Worm (Caenorhabditis elegans): Measurements from ENCODE around the gene C34F6.1.

DNA sequence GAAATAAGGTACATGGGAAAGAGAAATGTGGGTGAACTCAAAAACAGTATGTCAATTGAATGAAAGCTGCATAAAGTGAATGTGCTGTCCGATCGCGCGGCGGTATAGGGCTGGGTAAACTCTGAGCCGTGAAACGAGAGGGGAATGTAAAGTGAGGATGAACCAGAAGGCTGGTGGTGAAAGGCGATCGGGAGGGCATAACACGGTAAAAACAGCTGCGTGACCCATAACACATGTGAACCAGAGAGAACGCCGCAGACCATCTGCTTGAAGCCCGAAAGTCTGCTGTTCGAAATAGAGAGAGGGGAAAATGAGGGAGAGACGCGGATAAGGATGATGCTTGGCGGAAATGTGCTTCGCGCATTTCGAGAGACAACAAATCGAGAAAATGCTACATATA, 13.8 kb upstream of the C34F6.1 start:
- TF ChIP-seq ama-1 (optimal IDR thresholded peaks at IDR 0.05) (no peak), fkh-10 (GFP tag; optimal IDR thresholded peaks at IDR 0.05) (no peak), pqm-1 (tag; optimal IDR thresholded peaks at IDR 0.05) (no peak), C16A3.4 (tag; optimal IDR thresholded peaks at IDR 0.05) (no peak), efl-1 (optimal IDR thresholded peaks at IDR 0.05) (no peak), efl-1 (GFP tag; optimal IDR thresholded peaks at IDR 0.05 in 1 of 2) (no peak), mef-2 (tag; optimal IDR thresholded peaks at IDR 0.05) (no peak), lin-35 (GFP tag; optimal IDR thresholded peaks at IDR 0.05) (no peak), nhr-237 (tag; optimal IDR thresholded peaks at IDR 0.05) (no peak)
